Worm (Caenorhabditis elegans): ENCODE data around the gene mak-1.

DNA sequence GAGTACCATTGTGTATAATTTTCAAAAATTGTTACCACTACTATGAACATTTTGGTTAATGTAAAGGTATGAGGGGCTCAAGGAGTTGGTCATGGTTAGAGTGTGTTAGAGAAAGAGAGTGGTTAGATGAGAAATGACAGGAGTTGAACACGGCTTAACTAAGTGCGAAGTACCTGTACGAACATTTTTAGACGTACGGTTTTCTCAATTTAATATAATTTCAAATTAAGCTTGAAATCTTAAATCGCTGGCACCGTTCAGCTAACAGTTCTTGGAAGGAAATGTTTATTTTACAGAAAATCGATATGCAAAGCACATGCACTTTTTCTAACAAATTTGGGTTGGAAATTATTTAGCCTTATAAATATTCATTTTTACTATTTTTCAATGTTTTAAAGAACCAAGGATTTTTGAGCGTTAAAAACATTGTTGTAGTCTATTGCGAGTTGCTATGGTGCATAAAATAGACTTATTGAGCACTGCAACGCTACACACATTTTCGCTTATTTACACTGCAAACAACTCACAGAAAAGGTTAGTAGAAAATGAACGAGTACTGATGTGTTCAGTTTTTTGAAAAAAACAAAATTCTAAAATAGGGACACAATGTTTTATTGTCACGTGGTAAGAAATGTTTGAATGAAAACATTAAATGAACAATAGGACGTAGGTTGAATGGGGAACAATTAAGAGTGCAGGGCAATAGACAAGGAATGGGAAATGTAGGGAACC, 42.1 kb upstream of the mak-1 start, which contains the start of gene sphk-1:
- TF ChIP-seq bed-2 (GFP tag; IDR thresholded peaks at IDR 0.05) = no peak
- TF ChIP-seq F57A8.1 (GFP tag; optimal IDR thresholded peaks at IDR 0.05) = no peak
- TF ChIP-seq nfyb-1 (GFP tag; IDR thresholded peaks at IDR 0.05) = no peak
- no peak for TF ChIP-seq ama-1 (optimal IDR thresholded peaks at IDR 0.05)
- no peak for TF ChIP-seq ama-1 (GFP tag; optimal IDR thresholded peaks at IDR 0.05)
